Worm (Caenorhabditis elegans): ENCODE results near the gene rev-1.

- no peak for TF ChIP-seq unc-39 (tag; optimal IDR thresholded peaks at IDR 0.05)
- no peak for TF ChIP-seq egl-27 (tag; optimal IDR thresholded peaks at IDR 0.05)
- no peak for TF ChIP-seq unc-62 (GFP tag; optimal IDR thresholded peaks at IDR 0.05 in 1 of 2)
- no peak for TF ChIP-seq unc-62 (tag; optimal IDR thresholded peaks at IDR 0.05)
- no peak for TF ChIP-seq pha-4 (GFP tag; IDR thresholded peaks at IDR 0.05)
- TF ChIP-seq pha-4 (tag; optimal IDR thresholded peaks at IDR 0.05), result no peak
- TF ChIP-seq ces-1 (GFP tag; optimal IDR thresholded peaks at IDR 0.05), result no peak
- TF ChIP-seq hlh-30 (tag; optimal IDR thresholded peaks at IDR 0.05; ENCODE audit: insufficient read depth), result no peak
- TF ChIP-seq lsy-2 (tag; optimal IDR thresholded peaks at IDR 0.05), result no peak
- no peak for TF ChIP-seq ceh-82 (tag; optimal IDR thresholded peaks at IDR 0.05)
- TF ChIP-seq pqm-1 (tag; optimal IDR thresholded peaks at IDR 0.05), result no peak
- no peak for TF ChIP-seq daf-12 (tag; optimal IDR thresholded peaks at IDR 0.05)
- no peak for TF ChIP-seq R02D3.7 (tag; optimal IDR thresholded peaks at IDR 0.05)
- no peak for TF ChIP-seq aha-1 (tag)
Measured at ce11 chrII:7853679-7854078, 46.7 kb upstream of the rev-1 start, which contains the start of gene T09A5.5.

All from whole organism, L4 larva.